Worm (Caenorhabditis elegans): ENCODE results near the gene C16D9.4.

- TF ChIP-seq die-1 (tag; optimal IDR thresholded peaks at IDR 0.05) (no peak), unc-62 (GFP tag; optimal IDR thresholded peaks at IDR 0.05) (no peak), nfya-2 (GFP tag; IDR thresholded peaks at IDR 0.05) (no peak)
Observed at ce11 chrV:8219550-8219949, 23.1 kb downstream of the C16D9.4 start.
